Fruit fly (Drosophila melanogaster): Measurements from ENCODE around the gene Trs33.
A peak's percentile ranks its signal among the peaks of the same experiment; 100 is the strongest.

Gene Trs33

dm6 chr3R:15371833-15372232, 21.0 kb upstream of the Trs33 start, which contains the start of the genes Ccm3 and CG6136 (continued):
- TF ChIP-seq CG30431 (GFP tag; optimal IDR thresholded peaks at IDR 0.05) (no peak), Dad (GFP tag; optimal IDR thresholded peaks at IDR 0.05) (peak; percentile 20), Sin3A (optimal IDR thresholded peaks at IDR 0.05) (peak; percentile 44), vnd (GFP tag; IDR thresholded peaks at IDR 0.05; ENCODE audit: partially characterized antibody) (peak; percentile 87), Tbp (GFP tag; optimal IDR thresholded peaks at IDR 0.05) (no peak), Dll (GFP tag; IDR thresholded peaks at IDR 0.05; ENCODE audit: partially characterized antibody) (peak; percentile 91), toy (GFP tag; IDR thresholded peaks at IDR 0.05) (no peak), CG17361 (GFP tag; IDR thresholded peaks at IDR 0.05) (no peak), Sox100B (GFP tag; optimal IDR thresholded peaks at IDR 0.05) (no peak), Meics (GFP tag; optimal IDR thresholded peaks at IDR 0.05) (peak; percentile 45), Hr3 (GFP tag; optimal IDR thresholded peaks at IDR 0.05) (peak; percentile 12), Chrac-16 (GFP tag; optimal IDR thresholded peaks at IDR 0.05) (no peak), ci (GFP tag; IDR thresholded peaks at IDR 0.05) (peak; percentile 64; the same call in 2 of the 3 replicates), Dek (tag; optimal IDR thresholded peaks at IDR 0.05) (no peak), tio (GFP tag; optimal IDR thresholded peaks at IDR 0.05) (no peak), CG9797 (GFP tag; optimal IDR thresholded peaks at IDR 0.05) (peak; percentile 26), cato (GFP tag; optimal IDR thresholded peaks at IDR 0.05; ENCODE audit: borderline replicate concordance) (no peak), danr (GFP tag; IDR thresholded peaks at IDR 0.05) (no peak), Bgb (GFP tag; IDR thresholded peaks at IDR 0.05; ENCODE audit: partially characterized antibody) (peak; percentile 96), pan (optimal IDR thresholded peaks at IDR 0.05) (no peak), pan (GFP tag; optimal IDR thresholded peaks at IDR 0.05 in 1 of 2, IDR thresholded peaks at IDR 0.05 in 1 of 2) (no peak), abd-A (tag; optimal IDR thresholded peaks at IDR 0.05) (no peak), wor (GFP tag; IDR thresholded peaks at IDR 0.05) (no peak), chif (GFP tag; optimal IDR thresholded peaks at IDR 0.05) (no peak), seq (GFP tag; IDR thresholded peaks at IDR 0.05) (peak; percentile 17; the same call in 1 of the 2 replicates), salm (tag; optimal IDR thresholded peaks at IDR 0.05) (no peak), dmrt11E (tag; optimal IDR thresholded peaks at IDR 0.05) (peak; percentile 10), Ravus (GFP tag; IDR thresholded peaks at IDR 0.05) (no peak), btn (GFP tag; optimal IDR thresholded peaks at IDR 0.05) (no peak)

- no peak for TF ChIP-seq Fer2 (tag; optimal IDR thresholded peaks at IDR 0.05)
- peak; percentile 48 for TF ChIP-seq onecut (GFP tag; IDR thresholded peaks at IDR 0.05)
- TF ChIP-seq MBD-R2 (GFP tag; IDR thresholded peaks at IDR 0.05), result 0 out of 2 replicates have a peak, but pooled peaks have one; percentile 11
- peak; percentile 44 for TF ChIP-seq MESR4 (GFP tag; optimal IDR thresholded peaks at IDR 0.05)
- TF ChIP-seq Hr3 (GFP tag; optimal IDR thresholded peaks at IDR 0.05), result no peak
- TF ChIP-seq ewg (GFP tag; optimal IDR thresholded peaks at IDR 0.05), result peak; percentile 91
- 0 out of 2 replicates have a peak, but pooled peaks have one; percentile 30 for TF ChIP-seq unc-4 (GFP tag; IDR thresholded peaks at IDR 0.05; ENCODE audit: partially characterized antibody)
These were observed 18.9 kb upstream of the Trs33 start, which contains the start of gene CG14868 for dm6 chr3R:15369742-15370141. CG14868 (minus strand) TSS chr3R:15369945.

dm6 chr3R:15367477-15367876, 16.7 kb upstream of the Trs33 start, which contains the start of gene CG34404:
CG34404 (minus strand) TSS chr3R:15367665.
- TF ChIP-seq slp2 (GFP tag; optimal IDR thresholded peaks at IDR 0.05) (no peak), inv (GFP tag; IDR thresholded peaks at IDR 0.05; ENCODE audit: partially characterized antibody) (no peak), pros (GFP tag; optimal IDR thresholded peaks at IDR 0.05) (no peak), zf30C (GFP tag; optimal IDR thresholded peaks at IDR 0.05) (no peak), Hr78 (GFP tag; optimal IDR thresholded peaks at IDR 0.05) (no peak), Spps (tag; optimal IDR thresholded peaks at IDR 0.05) (no peak), odd (GFP tag; optimal IDR thresholded peaks at IDR 0.05) (no peak), CG31365 (tag; optimal IDR thresholded peaks at IDR 0.05) (no peak), Dip2 (GFP tag; IDR thresholded peaks at IDR 0.05) (no peak), CG17568 (GFP tag; optimal IDR thresholded peaks at IDR 0.05) (no peak), CG10565 (GFP tag; optimal IDR thresholded peaks at IDR 0.05) (no peak), zfh1 (GFP tag; IDR thresholded peaks at IDR 0.05) (no peak), CG3726 (GFP tag; IDR thresholded peaks at IDR 0.05) (no peak), lab (GFP tag; optimal IDR thresholded peaks at IDR 0.05) (no peak), CG32767 (GFP tag; IDR thresholded peaks at IDR 0.05) (peak; percentile 75), BEAF-32 (GFP tag; optimal IDR thresholded peaks at IDR 0.05) (peak; percentile 38)

All from whole organism, embryonic.